Fruit fly (Drosophila melanogaster) whole organism, adult: Measurements from ENCODE around the gene CG18596.
A peak's percentile ranks its signal among the peaks of the same experiment; 100 is the strongest.

Experiments used
- CG11617 ChIP-seq: fragments of 200-800 bp; sonication (Bioruptor generic); optimal IDR thresholded peaks from 2 replicates; lab custom pipeline; 2017; ENCODE audit warnings: mild to moderate bottlenecking, missing biosample characterization, missing genetic modification reagents, missing genetic modification characterization
- CG12768 ChIP-seq: fragments of 200-800 bp; sonication (Bioruptor generic); optimal IDR thresholded peaks from 2 replicates; lab custom pipeline; 2017; ENCODE audit warnings: missing biosample characterization, missing genetic modification characterization, mild to moderate bottlenecking, moderate library complexity, missing genetic modification reagents
- CG14711 ChIP-seq: fragments of 200-800 bp; sonication (Bioruptor generic); optimal IDR thresholded peaks from 2 replicates; lab custom pipeline; 2018; ENCODE audit warnings: missing biosample characterization, mild to moderate bottlenecking, missing genetic modification characterization, moderate library complexity
- CG1620 ChIP-seq: fragments of 200-800 bp; sonication (Bioruptor generic); optimal IDR thresholded peaks from 2 replicates; lab custom pipeline; 2016; ENCODE audit warnings: missing biosample characterization, missing genetic modification characterization
- CG33017 ChIP-seq: fragments of 200-800 bp; sonication (Bioruptor generic); optimal IDR thresholded peaks from 2 replicates; lab custom pipeline; 2018; ENCODE audit warnings: missing biosample characterization, mild to moderate bottlenecking, missing genetic modification characterization, moderate library complexity
- CG5204 ChIP-seq: fragments of 200-800 bp; sonication (Bioruptor generic); optimal IDR thresholded peaks from 2 replicates; lab custom pipeline; 2016; ENCODE audit warnings: missing biosample characterization, missing genetic modification characterization
- CG7045 ChIP-seq: fragments of 200-800 bp; sonication (Bioruptor generic); optimal IDR thresholded peaks from 2 replicates; lab custom pipeline; 2017; ENCODE audit warnings: missing biosample characterization, mild to moderate bottlenecking, missing genetic modification characterization
- CG7101 ChIP-seq: fragments of 200-800 bp; sonication (Bioruptor generic); optimal IDR thresholded peaks from 2 replicates; lab custom pipeline; 2018; ENCODE audit warnings: missing biosample characterization, mild to moderate bottlenecking, missing genetic modification characterization, moderate library complexity
- Clk ChIP-seq: fragments of 200-800 bp; sonication (Bioruptor generic); optimal IDR thresholded peaks from 2 replicates; lab custom pipeline; 2017; ENCODE audit warnings: missing biosample characterization, missing genetic modification characterization
- Crg-1 ChIP-seq: fragments of 200-800 bp; sonication (Bioruptor generic); optimal IDR thresholded peaks from 2 replicates; lab custom pipeline; 2016; ENCODE audit warnings: missing biosample characterization, missing genetic modification characterization
- Hr96 ChIP-seq: fragments of 200-800 bp; sonication (Bioruptor generic); optimal IDR thresholded peaks from 2 replicates; lab custom pipeline; 2016; ENCODE audit warnings: missing biosample characterization, missing genetic modification characterization
- Mnt ChIP-seq: fragments of 200-800 bp; sonication (Bioruptor generic); optimal IDR thresholded peaks from 2 replicates; lab custom pipeline; 2016; ENCODE audit warnings: missing biosample characterization, mild to moderate bottlenecking, missing genetic modification characterization
- bab1 ChIP-seq: fragments of 200-800 bp; sonication (Bioruptor generic); optimal IDR thresholded peaks from 3 replicates; lab custom pipeline; 2019; ENCODE audit warnings: missing biosample characterization, mild to moderate bottlenecking, missing genetic modification characterization, moderate library complexity
- cic ChIP-seq: fragments of 200-800 bp; sonication (Bioruptor generic); optimal IDR thresholded peaks from 2 replicates; lab custom pipeline; 2017; ENCODE audit warnings: missing biosample characterization, mild to moderate bottlenecking, missing genetic modification characterization, moderate library complexity
- cnc ChIP-seq, 2 experiments: fragments of >200 bp; optimal IDR thresholded peaks; 2 replicates each; lab custom pipeline; 2017
- kay ChIP-seq: fragments of 200-800 bp; sonication (Bioruptor generic); peaks from one replicate; lab custom pipeline; 2016; ENCODE audit warnings: missing biosample characterization, missing genetic modification characterization, borderline replicate concordance
- ovo ChIP-seq: fragments of 200-800 bp; sonication (Bioruptor generic); optimal IDR thresholded peaks from 2 replicates; lab custom pipeline; 2016; ENCODE audit warnings: missing biosample characterization, missing genetic modification characterization
- pad ChIP-seq: fragments of 200-800 bp; sonication (Bioruptor generic); optimal IDR thresholded peaks from 3 replicates; lab custom pipeline; 2017; ENCODE audit warnings: missing biosample characterization, missing genetic modification characterization, mild to moderate bottlenecking, moderate library complexity, missing genetic modification reagents
- tj ChIP-seq: fragments of 200-800 bp; sonication (Bioruptor generic); optimal IDR thresholded peaks from 3 replicates; lab custom pipeline; 2017; ENCODE audit warnings: missing biosample characterization, mild to moderate bottlenecking, missing genetic modification characterization, moderate library complexity
- toe ChIP-seq: fragments of 200-800 bp; sonication (Bioruptor generic); optimal IDR thresholded peaks from 2 replicates; lab custom pipeline; 2016; ENCODE audit warnings: missing biosample characterization, missing genetic modification characterization

Gene CG18596

dm6 chr3R:22411879-22412587 is 36.3 kb downstream of the CG18596 start:
- no peak for TF ChIP-seq CG5204
- no peak for TF ChIP-seq Clk
- no peak for TF ChIP-seq bab1
- no peak for TF ChIP-seq CG7045 (GFP tag; lab: Kevin White, UChicago)
- no peak for TF ChIP-seq Crg-1 (GFP tag; lab: Kevin White, UChicago)
- no peak for TF ChIP-seq toe (GFP tag; lab: Kevin White, UChicago)
- peak; percentile 7 for TF ChIP-seq CG12768 (GFP tag; lab: Kevin White, UChicago)
- TF ChIP-seq CG14711 (tag; lab: Kevin White, UChicago), result no peak
- TF ChIP-seq ovo (GFP tag; lab: Kevin White, UChicago), result no peak
- TF ChIP-seq tj (GFP tag; lab: Kevin White, UChicago), result no peak
- no peak for TF ChIP-seq pad (GFP tag; lab: Kevin White, UChicago)
- TF ChIP-seq Mnt, result peak; percentile 20
- TF ChIP-seq CG33017 (tag; lab: Kevin White, UChicago), result no peak
- no peak for TF ChIP-seq CG7101 (tag; lab: Kevin White, UChicago)
- no peak for TF ChIP-seq CG1620
- TF ChIP-seq Hr96 (GFP tag; lab: Kevin White, UChicago), result peak; percentile 12
- TF ChIP-seq kay (GFP tag; lab: Kevin White, UChicago), result peak; percentile 14
- TF ChIP-seq cnc (optimal IDR thresholded peaks at IDR 0.05; lab: Kevin White, UChicago), result no peak
- peak; percentile 55 for TF ChIP-seq cic (GFP tag; lab: Kevin White, UChicago)
- no peak for TF ChIP-seq CG11617

- TF ChIP-seq tj (GFP tag; lab: Kevin White, UChicago) (no peak), toe (GFP tag; lab: Kevin White, UChicago) (no peak), Hr96 (GFP tag; lab: Kevin White, UChicago) (no peak), CG1620 (no peak), kay (GFP tag; lab: Kevin White, UChicago) (peak; percentile 88), cnc (optimal IDR thresholded peaks at IDR 0.05; lab: Kevin White, UChicago) (no peak), CG7045 (GFP tag; lab: Kevin White, UChicago) (no peak), CG5204 (no peak), Crg-1 (GFP tag; lab: Kevin White, UChicago) (no peak), CG12768 (GFP tag; lab: Kevin White, UChicago) (no peak), cic (GFP tag; lab: Kevin White, UChicago) (peak; percentile 27), CG11617 (peak; percentile 6), pad (GFP tag; lab: Kevin White, UChicago) (peak; percentile 27), Mnt (peak; percentile 100), Clk (no peak), CG33017 (tag; lab: Kevin White, UChicago) (no peak), ovo (GFP tag; lab: Kevin White, UChicago) (no peak), bab1 (peak; percentile 67), CG14711 (tag; lab: Kevin White, UChicago) (peak; percentile 19), CG7101 (tag; lab: Kevin White, UChicago) (peak; percentile 45)
Measured at dm6 chr3R:22420911-22421310, 45.2 kb downstream of the CG18596 start, which contains the start of the genes Nop56 and mats. Nop56 (minus strand) TSS chr3R:22421068. mats (plus strand) TSS chr3R:22421161.

- TF ChIP-seq CG14711 (tag; lab: Kevin White, UChicago) (peak; percentile 56), pad (GFP tag; lab: Kevin White, UChicago) (peak; percentile 2), Hr96 (GFP tag; lab: Kevin White, UChicago) (peak; percentile 23), CG7045 (GFP tag; lab: Kevin White, UChicago) (peak; percentile 6), toe (GFP tag; lab: Kevin White, UChicago) (no peak), CG1620 (no peak), kay (GFP tag; lab: Kevin White, UChicago) (no peak), bab1 (peak; percentile 90), cnc (optimal IDR thresholded peaks at IDR 0.05; lab: Kevin White, UChicago) (no peak), CG7101 (tag; lab: Kevin White, UChicago) (peak; percentile 69), tj (GFP tag; lab: Kevin White, UChicago) (no peak), CG33017 (tag; lab: Kevin White, UChicago) (peak; percentile 54)
Measured at dm6 chr3R:22421618-22422017, 45.9 kb downstream of the CG18596 start.

- no peak for TF ChIP-seq tj (GFP tag; lab: Kevin White, UChicago)
- TF ChIP-seq toe (GFP tag; lab: Kevin White, UChicago), result no peak
- no peak for TF ChIP-seq kay (GFP tag; lab: Kevin White, UChicago)
- TF ChIP-seq CG7101 (tag; lab: Kevin White, UChicago), result no peak
- no peak for TF ChIP-seq CG5204
- TF ChIP-seq pad (GFP tag; lab: Kevin White, UChicago), result no peak
- no peak for TF ChIP-seq Mnt
- TF ChIP-seq Crg-1 (GFP tag; lab: Kevin White, UChicago), result no peak
- no peak for TF ChIP-seq ovo (GFP tag; lab: Kevin White, UChicago)
- TF ChIP-seq cic (GFP tag; lab: Kevin White, UChicago), result no peak
- no peak for TF ChIP-seq CG14711 (tag; lab: Kevin White, UChicago)
- TF ChIP-seq CG1620, result no peak
- no peak for TF ChIP-seq Hr96 (GFP tag; lab: Kevin White, UChicago)
- TF ChIP-seq CG11617, result no peak
- TF ChIP-seq CG12768 (GFP tag; lab: Kevin White, UChicago), result no peak
- no peak for TF ChIP-seq CG33017 (tag; lab: Kevin White, UChicago)
- TF ChIP-seq bab1, result no peak
- no peak for TF ChIP-seq Clk
- TF ChIP-seq cnc (optimal IDR thresholded peaks at IDR 0.05; lab: Kevin White, UChicago), result no peak
Measured at dm6 chr3R:22423996-22424395, 48.3 kb downstream of the CG18596 start.

- no peak for TF ChIP-seq CG5204
- TF ChIP-seq CG11617, result no peak
- TF ChIP-seq bab1, result peak; percentile 8
- TF ChIP-seq CG14711 (tag; lab: Kevin White, UChicago), result no peak
- peak; percentile 97 for TF ChIP-seq tj (GFP tag; lab: Kevin White, UChicago)
- no peak for TF ChIP-seq CG33017 (tag; lab: Kevin White, UChicago)
- no peak for TF ChIP-seq ovo (GFP tag; lab: Kevin White, UChicago)
- TF ChIP-seq CG7045 (GFP tag; lab: Kevin White, UChicago), result no peak
- TF ChIP-seq Crg-1 (GFP tag; lab: Kevin White, UChicago), result no peak
- TF ChIP-seq Clk, result no peak
- TF ChIP-seq Hr96 (GFP tag; lab: Kevin White, UChicago), result no peak
- peak; percentile 67 for TF ChIP-seq cic (GFP tag; lab: Kevin White, UChicago)
- no peak for TF ChIP-seq pad (GFP tag; lab: Kevin White, UChicago)
- TF ChIP-seq cnc (optimal IDR thresholded peaks at IDR 0.05; lab: Kevin White, UChicago), result no peak
- TF ChIP-seq CG7101 (tag; lab: Kevin White, UChicago), result no peak
- TF ChIP-seq Mnt, result peak; percentile 60
- no peak for TF ChIP-seq kay (GFP tag; lab: Kevin White, UChicago)
- no peak for TF ChIP-seq CG12768 (GFP tag; lab: Kevin White, UChicago)
Measured at dm6 chr3R:22424602-22425190, 49.0 kb downstream of the CG18596 start, which contains the start of gene pinta. pinta (minus strand) TSS chr3R:22424929.
